Worm (Caenorhabditis elegans) whole organism, L3 larva: Measurements from ENCODE around the gene wrt-10.

Source experiments
- ama-1 ChIP-seq: fragments of 150-350 bp; optimal IDR thresholded peaks from 2 replicates; lab custom pipeline; 2018
- ceh-82 ChIP-seq: fragments of 150-350 bp; optimal IDR thresholded peaks from 2 replicates; lab custom pipeline; 2014; ENCODE audit warnings: missing biosample characterization, missing genetic modification characterization
- ceh-9 ChIP-seq: sonication (generic microtip); optimal IDR thresholded peaks from 2 replicates; lab custom pipeline; 2018; ENCODE audit warnings: missing biosample characterization, missing genetic modification characterization
- fkh-10 ChIP-seq: sonication (generic microtip); optimal IDR thresholded peaks from 2 replicates; lab custom pipeline; 2017; ENCODE audit warnings: missing biosample characterization, missing genetic modification reagents, missing genetic modification characterization
- lin-39 ChIP-seq: fragments of 150-350 bp; optimal IDR thresholded peaks from 2 replicates; lab custom pipeline; 2018; ENCODE audit warnings: missing biosample characterization, missing genetic modification reagents, missing genetic modification characterization
- lsy-12 ChIP-seq: sonication (generic microtip); optimal IDR thresholded peaks from 2 replicates; lab custom pipeline; 2016; ENCODE audit warnings: mild to moderate bottlenecking, missing genetic modification characterization, missing compliant biosample characterization
- mdl-1 ChIP-seq: fragments of 150-350 bp; optimal IDR thresholded peaks from 2 replicates; lab custom pipeline; 2014; ENCODE audit warnings: missing biosample characterization, missing genetic modification characterization
- nhr-11 ChIP-seq: fragments of 150-350 bp; optimal IDR thresholded peaks from 2 replicates; lab custom pipeline; 2014; ENCODE audit warnings: missing biosample characterization, missing genetic modification characterization
- nhr-237 ChIP-seq: fragments of 150-350 bp; optimal IDR thresholded peaks from 2 replicates; lab custom pipeline; 2014; ENCODE audit warnings: missing biosample characterization, missing genetic modification characterization
- nhr-28 ChIP-seq: fragments of 150-350 bp; optimal IDR thresholded peaks from 2 replicates; lab custom pipeline; 2014; ENCODE audit warnings: missing biosample characterization, missing genetic modification characterization
- pha-4 ChIP-seq: fragments of 150-350 bp; optimal IDR thresholded peaks from 2 replicates; lab custom pipeline; 2014; ENCODE audit warnings: missing biosample characterization, missing genetic modification reagents, missing genetic modification characterization
- pqm-1 ChIP-seq: fragments of 150-350 bp; optimal IDR thresholded peaks from 2 replicates; lab custom pipeline; 2017; ENCODE audit warnings: missing biosample characterization, missing genetic modification characterization, inconsistent platforms
- ztf-11 ChIP-seq: fragments of 150-350 bp; optimal IDR thresholded peaks from 2 replicates; lab custom pipeline; 2014; ENCODE audit warnings: missing biosample characterization, missing genetic modification characterization

DNA sequence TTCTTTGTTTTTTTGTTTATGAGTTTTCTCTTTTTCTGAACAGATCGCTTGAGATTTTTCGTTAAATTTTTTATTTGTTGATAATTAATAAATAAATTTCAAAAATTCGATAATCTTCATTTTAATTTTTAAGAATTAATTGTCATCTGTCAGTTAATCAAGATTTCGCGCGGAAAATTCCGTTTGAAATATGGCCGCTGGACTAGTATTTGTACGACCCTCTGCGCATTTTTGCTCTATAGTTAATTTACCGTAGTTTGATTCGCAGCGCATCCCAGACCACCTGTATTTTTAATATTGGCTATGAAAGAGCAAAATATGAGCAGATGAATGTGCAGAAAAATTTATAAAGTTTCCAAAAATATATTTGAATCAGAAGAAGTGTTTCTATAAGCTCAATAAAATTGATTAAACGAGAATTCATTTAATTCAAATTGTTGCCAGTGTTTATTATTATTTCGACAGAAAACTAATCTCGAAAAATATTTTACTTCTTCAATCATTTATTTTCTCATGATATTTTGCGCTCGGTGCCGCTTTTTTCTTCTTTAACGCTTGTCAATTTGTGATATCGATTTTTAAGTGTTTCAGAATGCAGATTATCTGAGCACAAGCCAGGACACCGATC, 3.4 kb upstream of the wrt-10 start, which contains the start of gene nfi-1:
- TF ChIP-seq nhr-237 (tag; lab: Kevin White, UChicago) (no peak), ztf-11 (tag; lab: Kevin White, UChicago) (no peak), lin-39 (tag; lab: Kevin White, UChicago) (peak; percentile 64), mdl-1 (tag; lab: Kevin White, UChicago) (no peak), ceh-9 (tag; lab: Kevin White, UChicago) (no peak), ama-1 (lab: Kevin White, UChicago) (no peak), pha-4 (tag; lab: Kevin White, UChicago) (peak; percentile 81), pqm-1 (no peak), fkh-10 (GFP tag; lab: Kevin White, UChicago) (no peak), nhr-28 (tag; lab: Kevin White, UChicago) (no peak), ceh-82 (tag; lab: Kevin White, UChicago) (no peak), lsy-12 (tag; lab: Kevin White, UChicago) (no peak), nhr-11 (tag; lab: Kevin White, UChicago) (no peak)
